Fruit fly (Drosophila melanogaster): ENCODE measurements around the gene CG9922.

DNA sequence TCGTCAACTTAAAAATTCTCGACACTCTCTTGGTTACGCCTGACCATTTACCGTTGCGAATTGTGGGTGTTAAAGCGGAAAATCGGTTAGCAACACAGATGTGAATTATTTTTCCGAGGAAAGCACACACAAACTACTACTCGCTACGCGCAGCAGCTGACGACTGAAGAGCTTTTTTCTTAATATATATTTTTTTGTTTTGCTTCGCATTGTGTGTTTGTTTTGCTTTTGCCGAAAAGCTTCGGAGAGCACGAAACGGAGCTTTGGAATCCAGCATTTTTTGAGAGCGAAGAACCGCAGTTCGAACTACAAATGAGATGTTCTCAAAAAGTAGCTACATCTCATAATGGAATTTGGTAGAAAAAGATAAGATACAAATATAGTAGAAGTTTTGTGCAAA is 10.4 kb downstream of the CG9922 start:
- TF ChIP-seq Sin3A (optimal IDR thresholded peaks at IDR 0.05): no peak
- no peak for TF ChIP-seq psq (optimal IDR thresholded peaks at IDR 0.05)
- no peak for TF ChIP-seq Myc (optimal IDR thresholded peaks at IDR 0.05)
- TF ChIP-seq insv (optimal IDR thresholded peaks at IDR 0.05): no peak
- TF ChIP-seq h (optimal IDR thresholded peaks at IDR 0.05): no peak

Data from Kc167 (cell line).